Fruit fly (Drosophila melanogaster) whole organism, prepupa: ENCODE measurements around the gene X11Lbeta.

Source experiments
- Blimp-1 ChIP-seq: fragments of 200-800 bp; sonication (Bioruptor generic); optimal IDR thresholded peaks from 3 replicates; lab custom pipeline; 2017; ENCODE audit warnings: missing biosample characterization, missing genetic modification characterization, mild to moderate bottlenecking, moderate library complexity, missing genetic modification reagents
- CG10631 ChIP-seq: fragments of 200-800 bp; sonication (Bioruptor generic); optimal IDR thresholded peaks from 2 replicates; lab custom pipeline; 2016; ENCODE audit warnings: missing biosample characterization, missing genetic modification characterization
- CG11294 ChIP-seq: fragments of 200-800 bp; sonication (Bioruptor generic); IDR thresholded peaks from 2 replicates; pipeline ENCODE4 v1.3.6; 2022; ENCODE audit warnings: missing biosample characterization, missing genetic modification characterization
- CG11762 ChIP-seq: fragments of 200-800 bp; sonication (Bioruptor generic); optimal IDR thresholded peaks from 3 replicates; lab custom pipeline; 2016; ENCODE audit warnings: missing biosample characterization, missing genetic modification characterization; ENCODE audit not compliant: insufficient read depth
- CG11902 ChIP-seq: fragments of 200-800 bp; sonication (Bioruptor generic); optimal IDR thresholded peaks from 3 replicates; lab custom pipeline; 2016; ENCODE audit warnings: missing biosample characterization, missing genetic modification characterization
- CG15336 ChIP-seq: fragments of 200-800 bp; sonication (Bioruptor generic); IDR thresholded peaks from 2 replicates; pipeline ENCODE4 v1.3.6; 2022; ENCODE audit warnings: missing biosample characterization, missing genetic modification characterization
- CG3032 ChIP-seq: fragments of 200-800 bp; optimal IDR thresholded peaks from 2 replicates; lab custom pipeline; 2019; ENCODE audit warnings: missing biosample characterization, mild to moderate bottlenecking, missing genetic modification characterization, moderate library complexity
- CG31627 ChIP-seq: fragments of 200-800 bp; sonication (Bioruptor generic); optimal IDR thresholded peaks from 3 replicates; lab custom pipeline; 2016; ENCODE audit warnings: missing biosample characterization, missing genetic modification characterization
- CG32006 ChIP-seq: fragments of 200-800 bp; sonication (Bioruptor generic); optimal IDR thresholded peaks from 3 replicates; lab custom pipeline; 2017; ENCODE audit warnings: missing biosample characterization, mild to moderate bottlenecking, missing genetic modification characterization
- CG34406 ChIP-seq: fragments of 200-800 bp; sonication (Bioruptor generic); optimal IDR thresholded peaks from 3 replicates; lab custom pipeline; 2016; ENCODE audit warnings: missing biosample characterization, missing genetic modification characterization
- CG3919 ChIP-seq: fragments of 200-800 bp; sonication (Bioruptor generic); optimal IDR thresholded peaks from 3 replicates; lab custom pipeline; 2016; ENCODE audit warnings: missing biosample characterization, missing genetic modification characterization
- CG4318 ChIP-seq: fragments of 200-800 bp; sonication (Bioruptor generic); optimal IDR thresholded peaks from 3 replicates; lab custom pipeline; 2017; ENCODE audit warnings: missing biosample characterization, mild to moderate bottlenecking, missing genetic modification characterization
- CG6163 ChIP-seq: fragments of 200-800 bp; sonication (Bioruptor generic); IDR thresholded peaks from 3 replicates; pipeline ENCODE4 v1.3.6; 2022; ENCODE audit warnings: missing biosample characterization, missing genetic modification characterization
- CG6276 ChIP-seq: fragments of 200-800 bp; sonication (Bioruptor generic); optimal IDR thresholded peaks from 2 replicates; lab custom pipeline; 2017; ENCODE audit warnings: missing biosample characterization, mild to moderate bottlenecking, missing genetic modification characterization
- CG6792 ChIP-seq: fragments of 200-800 bp; sonication (Bioruptor generic); optimal IDR thresholded peaks from 3 replicates; lab custom pipeline; 2016; ENCODE audit warnings: missing biosample characterization, missing genetic modification characterization
- CG6854 ChIP-seq: fragments of 200-800 bp; sonication (Bioruptor generic); optimal IDR thresholded peaks from 2 replicates; lab custom pipeline; 2017; ENCODE audit warnings: missing biosample characterization, mild to moderate bottlenecking, missing genetic modification characterization
- CG7368 ChIP-seq: fragments of 200-800 bp; sonication (Bioruptor generic); optimal IDR thresholded peaks from 3 replicates; lab custom pipeline; 2016; ENCODE audit warnings: missing biosample characterization, missing genetic modification characterization
- CG8119 ChIP-seq: fragments of 200-800 bp; sonication (Bioruptor generic); IDR thresholded peaks from 3 replicates; pipeline ENCODE4 v1.3.6; 2022; ENCODE audit warnings: missing biosample characterization, missing genetic modification characterization
- CG8319 ChIP-seq: fragments of 200-800 bp; sonication (Bioruptor generic); optimal IDR thresholded peaks from 3 replicates; lab custom pipeline; 2016; ENCODE audit warnings: missing biosample characterization, missing genetic modification characterization
- CG8632 ChIP-seq: fragments of 200-800 bp; sonication (Bioruptor generic); optimal IDR thresholded peaks from 3 replicates; lab custom pipeline; 2016; ENCODE audit warnings: missing biosample characterization, missing genetic modification characterization
- CG9139 ChIP-seq: fragments of 200-800 bp; sonication (Bioruptor generic); optimal IDR thresholded peaks from 3 replicates; lab custom pipeline; 2017; ENCODE audit warnings: missing biosample characterization, mild to moderate bottlenecking, missing genetic modification characterization
- Eip78C ChIP-seq: fragments of 200-800 bp; sonication (Bioruptor generic); peaks from one replicate; lab custom pipeline; 2016; ENCODE audit warnings: missing biosample characterization, missing genetic modification characterization
- Eip93F ChIP-seq: fragments of 200-800 bp; sonication (Bioruptor generic); optimal IDR thresholded peaks from 2 replicates; lab custom pipeline; 2016; ENCODE audit warnings: missing biosample characterization, mild to moderate bottlenecking, missing genetic modification characterization
- Ets21C ChIP-seq: fragments of 200-800 bp; sonication (Bioruptor generic); optimal IDR thresholded peaks from 3 replicates; lab custom pipeline; 2016; ENCODE audit warnings: missing biosample characterization, missing genetic modification characterization
- Hr38 ChIP-seq: sonication (Bioruptor generic); optimal IDR thresholded peaks from 2 replicates; lab custom pipeline; 2016; ENCODE audit warnings: missing biosample characterization, missing genetic modification characterization
- Hr39 ChIP-seq: fragments of 200-800 bp; sonication (Bioruptor generic); optimal IDR thresholded peaks from 2 replicates; lab custom pipeline; 2016; ENCODE audit warnings: missing biosample characterization, missing genetic modification characterization
- Lpt ChIP-seq: fragments of 200-800 bp; sonication (Bioruptor generic); optimal IDR thresholded peaks from 3 replicates; lab custom pipeline; 2016; ENCODE audit warnings: missing biosample characterization, missing genetic modification characterization
- Met ChIP-seq: fragments of 200-800 bp; sonication (Bioruptor generic); optimal IDR thresholded peaks from 3 replicates; lab custom pipeline; 2016; ENCODE audit warnings: missing biosample characterization, missing genetic modification characterization
- OdsH ChIP-seq: fragments of 200-800 bp; sonication (Bioruptor generic); optimal IDR thresholded peaks from 3 replicates; lab custom pipeline; 2016; ENCODE audit warnings: missing biosample characterization, missing genetic modification characterization
- Smox ChIP-seq: fragments of 200-800 bp; sonication (Bioruptor generic); optimal IDR thresholded peaks from 3 replicates; lab custom pipeline; 2016; ENCODE audit warnings: missing biosample characterization, missing genetic modification characterization
- Sox102F ChIP-seq: fragments of 200-800 bp; sonication (Bioruptor generic); optimal IDR thresholded peaks from 2 replicates; lab custom pipeline; 2016; ENCODE audit warnings: missing biosample characterization, mild to moderate bottlenecking, missing genetic modification characterization
- Sox14 ChIP-seq: fragments of 200-800 bp; sonication (Bioruptor generic); optimal IDR thresholded peaks from 3 replicates; lab custom pipeline; 2016; ENCODE audit warnings: missing biosample characterization, missing genetic modification characterization
- Sox15 ChIP-seq: fragments of 200-800 bp; sonication (Bioruptor generic); optimal IDR thresholded peaks from 3 replicates; lab custom pipeline; 2016; ENCODE audit warnings: missing biosample characterization, missing genetic modification characterization
- achi ChIP-seq: fragments of 200-800 bp; sonication (Bioruptor generic); optimal IDR thresholded peaks from 3 replicates; lab custom pipeline; 2016; ENCODE audit warnings: missing biosample characterization, missing genetic modification characterization
- acj6 ChIP-seq: fragments of 200-800 bp; sonication (Bioruptor generic); optimal IDR thresholded peaks from 3 replicates; lab custom pipeline; 2016; ENCODE audit warnings: missing biosample characterization, missing genetic modification characterization
- cyc ChIP-seq: fragments of 200-800 bp; sonication (Bioruptor generic); optimal IDR thresholded peaks from 3 replicates; lab custom pipeline; 2016; ENCODE audit warnings: missing biosample characterization, missing genetic modification characterization
- dac ChIP-seq: fragments of 200-800 bp; sonication (Bioruptor generic); optimal IDR thresholded peaks from 2 replicates; lab custom pipeline; 2017; ENCODE audit warnings: missing biosample characterization, mild to moderate bottlenecking, missing genetic modification characterization
- dsx ChIP-seq: fragments of 200-800 bp; optimal IDR thresholded peaks from 3 replicates; lab custom pipeline; 2019; ENCODE audit warnings: missing biosample characterization, mild to moderate bottlenecking, missing genetic modification characterization, moderate library complexity; ENCODE audit not compliant: poor library complexity, severe bottlenecking
- eg ChIP-seq: fragments of 200-800 bp; sonication (Bioruptor generic); IDR thresholded peaks from 3 replicates; pipeline ENCODE4 v1.3.6; 2022; ENCODE audit warnings: missing biosample characterization, missing genetic modification characterization
- esn ChIP-seq: fragments of 200-800 bp; sonication (Bioruptor generic); optimal IDR thresholded peaks from 2 replicates; lab custom pipeline; 2016; ENCODE audit warnings: missing biosample characterization, mild to moderate bottlenecking, missing genetic modification characterization, moderate library complexity
- fd59A ChIP-seq: fragments of 200-800 bp; sonication (Bioruptor generic); optimal IDR thresholded peaks from 2 replicates; lab custom pipeline; 2017; ENCODE audit warnings: missing biosample characterization, mild to moderate bottlenecking, missing genetic modification characterization, missing genetic modification reagents
- fd85E ChIP-seq: fragments of 200-800 bp; sonication (Bioruptor generic); optimal IDR thresholded peaks from 3 replicates; lab custom pipeline; 2016; ENCODE audit warnings: missing biosample characterization, missing genetic modification characterization
- fkh ChIP-seq: fragments of 200-800 bp; sonication (Bioruptor generic); optimal IDR thresholded peaks from 3 replicates; lab custom pipeline; 2017; ENCODE audit warnings: missing biosample characterization, mild to moderate bottlenecking, missing genetic modification characterization, moderate library complexity
- lz ChIP-seq: fragments of 200-800 bp; sonication (Bioruptor generic); optimal IDR thresholded peaks from 3 replicates; lab custom pipeline; 2016; ENCODE audit warnings: missing biosample characterization, missing genetic modification characterization
- salr ChIP-seq, 2 experiments: fragments of 200-800 bp; sonication (Bioruptor generic); optimal IDR thresholded peaks; 3 replicates each; lab custom pipeline; 2016 to 2018; ENCODE audit warnings: missing biosample characterization in 2 of 2, missing genetic modification characterization in 2 of 2, mild to moderate bottlenecking in 1 of 2
- spab ChIP-seq: fragments of 200-800 bp; sonication (Bioruptor generic); optimal IDR thresholded peaks from 2 replicates; lab custom pipeline; 2017; ENCODE audit warnings: missing biosample characterization, mild to moderate bottlenecking, missing genetic modification characterization, missing genetic modification reagents
- ss ChIP-seq, 2 experiments: fragments of 200-800 bp; sonication (Bioruptor generic); optimal IDR thresholded peaks; 2 replicates in 1 of 2; 3 replicates in 1 of 2; lab custom pipeline; 2017 to 2018; ENCODE audit warnings: mild to moderate bottlenecking in 2 of 2, missing biosample characterization in 2 of 2, missing genetic modification characterization in 2 of 2, moderate library complexity in 1 of 2
- svp ChIP-seq: fragments of 200-800 bp; sonication (Bioruptor generic); peaks from one replicate; lab custom pipeline; 2016; ENCODE audit warnings: missing biosample characterization, missing genetic modification characterization
- topi ChIP-seq: fragments of 200-800 bp; sonication (Bioruptor generic); optimal IDR thresholded peaks from 3 replicates; lab custom pipeline; 2016; ENCODE audit warnings: missing biosample characterization, missing genetic modification characterization
- vri ChIP-seq: fragments of 200-800 bp; sonication (Bioruptor generic); optimal IDR thresholded peaks from 3 replicates; lab custom pipeline; 2016; ENCODE audit warnings: missing biosample characterization, mild to moderate bottlenecking, missing genetic modification characterization

Gene X11Lbeta

DNA sequence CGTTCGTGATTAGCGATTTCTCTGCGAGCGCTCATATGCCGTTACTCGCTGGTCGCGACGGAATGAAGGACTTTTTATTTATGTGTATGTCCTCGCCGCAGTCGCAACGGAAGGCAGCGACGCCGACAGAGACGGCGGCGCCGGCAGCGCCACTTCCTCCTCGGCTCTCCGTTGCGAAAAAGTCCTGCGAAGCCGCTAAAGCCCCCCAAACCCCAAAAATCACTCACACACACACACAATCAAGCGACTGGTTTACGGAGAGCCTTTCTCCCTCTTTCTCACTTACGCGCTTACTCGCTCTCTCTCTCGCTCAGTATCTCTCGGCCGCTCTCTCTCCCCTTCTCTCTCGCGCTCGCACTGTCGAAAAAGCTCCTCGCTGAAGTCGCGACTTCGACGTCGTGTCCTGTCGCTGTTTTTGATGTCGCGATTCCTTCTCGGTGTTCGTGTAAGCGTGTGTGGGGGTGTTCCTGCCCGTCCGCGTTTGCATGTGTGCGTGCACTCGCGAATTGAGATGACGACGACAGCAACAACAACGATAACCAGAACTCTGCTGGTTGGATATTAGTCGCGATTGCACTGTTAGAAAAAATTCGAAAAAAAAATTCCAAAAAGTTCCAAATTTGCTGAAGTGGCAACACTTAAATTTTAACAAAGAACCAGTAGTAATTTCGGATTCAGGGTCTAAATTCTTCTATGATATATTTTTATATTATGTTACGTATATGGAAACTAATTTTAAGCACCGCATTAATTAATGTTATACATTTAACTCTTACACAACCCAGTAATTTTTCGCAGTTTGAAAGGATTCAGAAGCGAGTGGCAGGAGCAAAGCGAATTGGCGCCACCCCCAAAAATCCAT, 7.2 kb upstream of the X11Lbeta start, which contains the start of gene CG43347:
CG43347 (minus strand) TSS at position 47 of the 862 bp plus-strand sequence.
- TF ChIP-seq Hr38 (GFP tag; lab: Kevin White, UChicago) (no peak), CG11902 (GFP tag; lab: Kevin White, UChicago) (no peak), spab (GFP tag; lab: Kevin White, UChicago) (peak; percentile 45), CG8319 (GFP tag; lab: Kevin White, UChicago) (no peak), CG6163 (GFP tag; lab: Robert Waterston, UW) (peak; percentile 51; the same call in 1 of the 3 replicates), OdsH (peak; percentile 44), CG31627 (GFP tag; lab: Kevin White, UChicago) (no peak), Ets21C (GFP tag; lab: Kevin White, UChicago) (no peak), CG11294 (no peak), svp (GFP tag; lab: Kevin White, UChicago) (peak; percentile 65), CG10631 (GFP tag; lab: Kevin White, UChicago) (peak; percentile 39), CG32006 (peak; percentile 61), ss (GFP tag; optimal IDR thresholded peaks at IDR 0.05; lab: Kevin White, UChicago) (peak; percentile 4 to 59), CG8632 (GFP tag; lab: Kevin White, UChicago) (peak; percentile 29), Sox15 (no peak), CG6276 (peak; percentile 41), Hr39 (GFP tag; lab: Kevin White, UChicago) (no peak), dac (GFP tag; lab: Kevin White, UChicago) (no peak), CG4318 (GFP tag; lab: Kevin White, UChicago) (peak; percentile 46), Sox14 (peak; percentile 13), CG3919 (peak; percentile 20), CG6854 (GFP tag; lab: Kevin White, UChicago) (no peak), CG6792 (GFP tag; lab: Kevin White, UChicago) (peak; percentile 28), CG7368 (GFP tag; lab: Kevin White, UChicago) (no peak), Sox102F (GFP tag; lab: Kevin White, UChicago) (peak; percentile 3), CG9139 (GFP tag; lab: Kevin White, UChicago) (no peak), lz (GFP tag; lab: Kevin White, UChicago) (peak; percentile 23), salr (GFP tag; optimal IDR thresholded peaks at IDR 0.05; lab: Kevin White, UChicago) (peak in 1 of 2 experiments; percentile 17), acj6 (GFP tag; lab: Kevin White, UChicago) (peak; percentile 39), Eip93F (GFP tag; lab: Kevin White, UChicago) (no peak), Met (GFP tag; lab: Kevin White, UChicago) (peak; percentile 42), CG11762 (GFP tag; lab: Kevin White, UChicago) (no peak), Lpt (GFP tag; lab: Kevin White, UChicago) (no peak), fd85E (GFP tag; lab: Kevin White, UChicago) (no peak), eg (GFP tag; lab: Robert Waterston, UW) (0 out of 3 replicates have a peak, but pooled peaks have one; percentile 31), CG8119 (GFP tag; lab: Robert Waterston, UW) (peak; percentile 51), Smox (GFP tag; lab: Kevin White, UChicago) (peak; percentile 40), Blimp-1 (no peak), CG15336 (GFP tag; lab: Robert Waterston, UW) (0 out of 2 replicates have a peak, but pooled peaks have one; percentile 26), Eip78C (GFP tag; lab: Kevin White, UChicago) (peak; percentile 80), fd59A (GFP tag; lab: Kevin White, UChicago) (peak; percentile 18), fkh (GFP tag; lab: Kevin White, UChicago) (no peak), cyc (GFP tag; lab: Kevin White, UChicago) (peak; percentile 0), vri (GFP tag; lab: Kevin White, UChicago) (no peak), CG34406 (GFP tag; lab: Kevin White, UChicago) (peak; percentile 27), achi (GFP tag; lab: Kevin White, UChicago) (peak; percentile 43), topi (GFP tag; lab: Kevin White, UChicago) (peak; percentile 41), dsx (GFP tag; lab: Kevin White, UChicago) (peak; percentile 41), CG3032 (tag; lab: Kevin White, UChicago) (peak; percentile 37), esn (peak; percentile 31)
